Fruit fly (Drosophila melanogaster) S2 (cell line): ENCODE data around the gene AP-1gamma.
A peak's percentile ranks its signal among the peaks of the same experiment; 100 is the strongest.

ENCODE experiments used
- CG8478 ChIP-seq: fragments of >200 bp; optimal IDR thresholded peaks from 2 replicates; lab custom pipeline; 2018
- CTCF ChIP-seq, 2 experiments: fragments of >200 bp; optimal IDR thresholded peaks; 2 replicates each; lab custom pipeline; 2018

- TF ChIP-seq CG8478 (lab: Kevin White, UChicago): no peak
- peak in 1 of 2 experiments; percentile 25 for TF ChIP-seq CTCF (optimal IDR thresholded peaks at IDR 0.05; lab: Kevin White, UChicago)
Measured at dm6 chrX:9089254-9090056, 19.0 kb upstream of the AP-1gamma start, which contains the start of gene CCT2.
